Fruit fly (Drosophila melanogaster): ENCODE results near the gene CG5274.

The CG5274 gene

dm6 chr3L:20473021-20473799, 45.7 kb upstream of the CG5274 start, which contains the start of the genes CG32428 and CG5969 (continued):
- TF ChIP-seq CG7786 (GFP tag; optimal IDR thresholded peaks at IDR 0.05), result no peak
- TF ChIP-seq trem (tag; optimal IDR thresholded peaks at IDR 0.05), result peak; percentile 75
- no peak for TF ChIP-seq ac (GFP tag; optimal IDR thresholded peaks at IDR 0.05)
- TF ChIP-seq esg (GFP tag; conservative IDR thresholded peaks at IDR 0.05), result peak; percentile 52
- peak; percentile 67 for TF ChIP-seq NfI (GFP tag; optimal IDR thresholded peaks at IDR 0.05)
- no peak for TF ChIP-seq CG12219 (GFP tag; optimal IDR thresholded peaks at IDR 0.05)
- peak; percentile 38 for TF ChIP-seq tap (tag; optimal IDR thresholded peaks at IDR 0.05)
- TF ChIP-seq MESR4 (GFP tag; optimal IDR thresholded peaks at IDR 0.05), result peak; percentile 44
- no peak for TF ChIP-seq NC2α (GFP tag; optimal IDR thresholded peaks at IDR 0.05)
- no peak for TF ChIP-seq inv (GFP tag; IDR thresholded peaks at IDR 0.05; ENCODE audit: partially characterized antibody)
- peak; percentile 76 for TF ChIP-seq CG2116 (GFP tag; optimal IDR thresholded peaks at IDR 0.05)
- TF ChIP-seq CG3847 (GFP tag; IDR thresholded peaks at IDR 0.05), result peak; percentile 71
- no peak for TF ChIP-seq mld (GFP tag; IDR thresholded peaks at IDR 0.05; ENCODE audit: partially characterized antibody)
- peak; percentile 74 for TF ChIP-seq nmo (GFP tag; optimal IDR thresholded peaks at IDR 0.05)
- TF ChIP-seq tup (GFP tag; optimal IDR thresholded peaks at IDR 0.05), result no peak
- TF ChIP-seq CG11247 (GFP tag; IDR thresholded peaks at IDR 0.05), result peak; percentile 61
- TF ChIP-seq CG13424 (tag; optimal IDR thresholded peaks at IDR 0.05), result peak; percentile 70
- TF ChIP-seq ci (GFP tag; IDR thresholded peaks at IDR 0.05), result peak; percentile 36; the same call in 2 of the 3 replicates
- no peak for TF ChIP-seq Trl (optimal IDR thresholded peaks at IDR 0.05)
- TF ChIP-seq Trl (GFP tag; optimal IDR thresholded peaks at IDR 0.05), result no peak
- no peak for TF ChIP-seq danr (GFP tag; IDR thresholded peaks at IDR 0.05)
- no peak for TF ChIP-seq C15 (GFP tag; IDR thresholded peaks at IDR 0.05)
- peak; percentile 69 for TF ChIP-seq psq (GFP tag; optimal IDR thresholded peaks at IDR 0.05)
- peak; percentile 56 for TF ChIP-seq bcd (GFP tag; optimal IDR thresholded peaks at IDR 0.05)
- peak; percentile 69 for TF ChIP-seq E2f2 (GFP tag; IDR thresholded peaks at IDR 0.05)
- peak; percentile 70 for TF ChIP-seq Ptx1 (GFP tag; IDR thresholded peaks at IDR 0.05)
- TF ChIP-seq CG10979 (tag; optimal IDR thresholded peaks at IDR 0.05), result no peak
- peak; percentile 81 for TF ChIP-seq Rfx (GFP tag; IDR thresholded peaks at IDR 0.05)
- peak; percentile 32 for TF ChIP-seq slou (GFP tag; optimal IDR thresholded peaks at IDR 0.05)
- peak; percentile 16 for TF ChIP-seq zfh2 (GFP tag; optimal IDR thresholded peaks at IDR 0.05)
- TF ChIP-seq CG31365 (tag; optimal IDR thresholded peaks at IDR 0.05), result no peak
- TF ChIP-seq zen (tag; optimal IDR thresholded peaks at IDR 0.05), result peak; percentile 8
- peak; percentile 19 for TF ChIP-seq CG12299 (tag; optimal IDR thresholded peaks at IDR 0.05)
- TF ChIP-seq HmgZ (tag; optimal IDR thresholded peaks at IDR 0.05), result peak; percentile 20
- TF ChIP-seq row (GFP tag; IDR thresholded peaks at IDR 0.05), result peak; percentile 78
- no peak for TF ChIP-seq nau (GFP tag; optimal IDR thresholded peaks at IDR 0.05)
- TF ChIP-seq kah (GFP tag; optimal IDR thresholded peaks at IDR 0.05), result no peak
- TF ChIP-seq chm (GFP tag; IDR thresholded peaks at IDR 0.05), result peak; percentile 46; the same call in 1 of the 2 replicates
- no peak for TF ChIP-seq Kr (GFP tag; optimal IDR thresholded peaks at IDR 0.05)
- peak; percentile 8 for TF ChIP-seq CG6254 (GFP tag; optimal IDR thresholded peaks at IDR 0.05)
- peak; percentile 65 for TF ChIP-seq Abd-B (GFP tag; optimal IDR thresholded peaks at IDR 0.05)
- peak; percentile 14 for TF ChIP-seq run (tag; optimal IDR thresholded peaks at IDR 0.05)
- TF ChIP-seq ato (GFP tag; IDR thresholded peaks at IDR 0.05; ENCODE audit: partially characterized antibody), result no peak
- peak; percentile 65 for TF ChIP-seq CG10147 (GFP tag; optimal IDR thresholded peaks at IDR 0.05)
- TF ChIP-seq Hmr (GFP tag; optimal IDR thresholded peaks at IDR 0.05), result peak; percentile 83
- no peak for TF ChIP-seq CG10543 (GFP tag; optimal IDR thresholded peaks at IDR 0.05)
- TF ChIP-seq CG34376 (GFP tag; optimal IDR thresholded peaks at IDR 0.05), result peak; percentile 26
- TF ChIP-seq CG9437 (GFP tag; optimal IDR thresholded peaks at IDR 0.05), result peak; percentile 11
- no peak for TF ChIP-seq CG16863 (GFP tag; optimal IDR thresholded peaks at IDR 0.05)

Measured in whole organism, embryonic.